Fruit fly (Drosophila melanogaster): ENCODE results near the gene CG33272.

- no peak for TF ChIP-seq Sp1 (GFP tag; optimal IDR thresholded peaks at IDR 0.05)
- TF ChIP-seq Vsx2 (GFP tag; optimal IDR thresholded peaks at IDR 0.05; ENCODE audit: partially characterized antibody), result no peak
- no peak for TF ChIP-seq dl (GFP tag; optimal IDR thresholded peaks at IDR 0.05; ENCODE audit: insufficient read depth in 1 of 2, partially characterized antibody in 2 of 2)
- TF ChIP-seq pan (optimal IDR thresholded peaks at IDR 0.05), result no peak
- no peak for TF ChIP-seq Hr83 (GFP tag; optimal IDR thresholded peaks at IDR 0.05; ENCODE audit: poor library complexity, severe bottlenecking)
- no peak for TF ChIP-seq sage (GFP tag; optimal IDR thresholded peaks at IDR 0.05)
- TF ChIP-seq CG9705 (GFP tag; optimal IDR thresholded peaks at IDR 0.05), result no peak
- TF ChIP-seq brk (GFP tag; optimal IDR thresholded peaks at IDR 0.05), result no peak
- TF ChIP-seq GATAd (GFP tag; optimal IDR thresholded peaks at IDR 0.05), result no peak
- no peak for TF ChIP-seq Hnf4 (GFP tag; optimal IDR thresholded peaks at IDR 0.05)
- no peak for TF ChIP-seq h (GFP tag; optimal IDR thresholded peaks at IDR 0.05)
- no peak for TF ChIP-seq fru (GFP tag; optimal IDR thresholded peaks at IDR 0.05)
These were observed 22.1 kb downstream of the CG33272 start for dm6 chr3L:11488264-11488663.

Measured in whole organism, wandering third instar larva.